Fruit fly (Drosophila melanogaster): ENCODE measurements around the gene Hmx.

Hmx gene

dm6 chr3R:17615746-17616145, 57.0 kb downstream of the Hmx start (continued):
- TF ChIP-seq zfh1 (GFP tag; IDR thresholded peaks at IDR 0.05) (no peak), CG11456 (GFP tag; IDR thresholded peaks at IDR 0.05) (0 out of 3 replicates have a peak, but pooled peaks have one; percentile 9), CG7987 (GFP tag; optimal IDR thresholded peaks at IDR 0.05) (no peak), tap (tag; optimal IDR thresholded peaks at IDR 0.05) (no peak)

DNA sequence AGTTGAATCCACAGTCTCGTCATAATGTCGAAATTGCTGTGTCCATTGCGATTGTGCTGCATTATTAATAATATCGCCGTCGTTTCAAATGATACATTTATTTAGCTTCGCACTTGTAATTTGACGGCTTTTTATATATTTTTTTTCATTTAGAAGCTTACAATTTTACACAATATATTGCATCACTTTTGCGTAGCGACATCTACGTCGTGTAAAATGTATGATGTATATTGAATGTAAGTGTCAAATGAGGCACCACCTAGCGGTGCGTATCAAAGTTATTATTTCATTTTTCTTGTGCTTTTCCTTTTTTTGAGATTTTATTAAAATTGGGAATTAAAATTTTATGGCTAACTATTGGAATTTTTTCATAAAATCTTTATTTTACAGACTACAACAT, 57.8 kb downstream of the Hmx start:
- TF ChIP-seq crol (GFP tag; IDR thresholded peaks at IDR 0.05) (no peak), CG16863 (GFP tag; optimal IDR thresholded peaks at IDR 0.05) (no peak), CG8944 (GFP tag; optimal IDR thresholded peaks at IDR 0.05) (no peak), gt (GFP tag; IDR thresholded peaks at IDR 0.05) (no peak), CG42726 (GFP tag; IDR thresholded peaks at IDR 0.05; ENCODE audit: partially characterized antibody) (peak; percentile 79; the same call in 1 of the 2 replicates), B-H1 (GFP tag; IDR thresholded peaks at IDR 0.05) (no peak), pfk (GFP tag; optimal IDR thresholded peaks at IDR 0.05) (no peak), CG6765 (GFP tag; optimal IDR thresholded peaks at IDR 0.05) (no peak), Opbp (GFP tag; IDR thresholded peaks at IDR 0.05; ENCODE audit: partially characterized antibody) (peak; percentile 54; the same call in 1 of the 3 replicates), CG7928 (GFP tag; optimal IDR thresholded peaks at IDR 0.05) (no peak), CG2678 (tag; optimal IDR thresholded peaks at IDR 0.05) (no peak), sqz (GFP tag; optimal IDR thresholded peaks at IDR 0.05) (peak; percentile 28), pnt (GFP tag; optimal IDR thresholded peaks at IDR 0.05) (peak; percentile 14), amos (GFP tag; IDR thresholded peaks at IDR 0.05; ENCODE audit: partially characterized antibody) (peak; percentile 72), CG4360 (GFP tag; IDR thresholded peaks at IDR 0.05) (no peak), sens (GFP tag) (peak; percentile 20), Hr78 (GFP tag; optimal IDR thresholded peaks at IDR 0.05) (no peak), CG32532 (GFP tag; IDR thresholded peaks at IDR 0.05) (0 out of 2 replicates have a peak, but pooled peaks have one; percentile 7), ara (GFP tag; IDR thresholded peaks at IDR 0.05) (no peak), CG8478 (optimal IDR thresholded peaks at IDR 0.05) (peak; percentile 38), Med (GFP tag) (peak; percentile 54), slbo (GFP tag; IDR thresholded peaks at IDR 0.05) (0 out of 2 replicates have a peak, but pooled peaks have one; percentile 34), Fer2 (tag; optimal IDR thresholded peaks at IDR 0.05) (no peak), stc (GFP tag; IDR thresholded peaks at IDR 0.05) (no peak), D (optimal IDR thresholded peaks at IDR 0.05) (no peak), D (GFP tag; optimal IDR thresholded peaks at IDR 0.05) (no peak), unc-4 (GFP tag; IDR thresholded peaks at IDR 0.05; ENCODE audit: partially characterized antibody) (no peak), CG15073 (GFP tag; optimal IDR thresholded peaks at IDR 0.05) (no peak), tx (GFP tag; optimal IDR thresholded peaks at IDR 0.05) (no peak), CG2199 (GFP tag; IDR thresholded peaks at IDR 0.05) (peak; percentile 93), CG16813 (GFP tag; IDR thresholded peaks at IDR 0.05; ENCODE audit: partially characterized antibody) (peak; percentile 62), CG17328 (GFP tag; IDR thresholded peaks at IDR 0.05) (no peak), gsb-n (tag; optimal IDR thresholded peaks at IDR 0.05) (peak; percentile 6), CG8281 (tag; optimal IDR thresholded peaks at IDR 0.05) (no peak), CG10462 (GFP tag; optimal IDR thresholded peaks at IDR 0.05) (no peak), prd (optimal IDR thresholded peaks at IDR 0.05) (peak in 1 of 2 experiments; percentile 11), prd (GFP tag; IDR thresholded peaks at IDR 0.05) (no peak), Pdp1 (GFP tag; optimal IDR thresholded peaks at IDR 0.05) (peak in 1 of 2 experiments; percentile 74), CG6272 (GFP tag; IDR thresholded peaks at IDR 0.05) (0 out of 2 replicates have a peak, but pooled peaks have one; percentile 45), CG6791 (GFP tag; IDR thresholded peaks at IDR 0.05; ENCODE audit: partially characterized antibody) (peak; percentile 51; the same call in 1 of the 3 replicates), Abd-B (GFP tag; optimal IDR thresholded peaks at IDR 0.05) (peak; percentile 37), Dbx (GFP tag; IDR thresholded peaks at IDR 0.05) (no peak), Bgb (GFP tag; IDR thresholded peaks at IDR 0.05; ENCODE audit: partially characterized antibody) (peak; percentile 73), CG4404 (GFP tag; IDR thresholded peaks at IDR 0.05) (no peak), CTCF (GFP tag; optimal IDR thresholded peaks at IDR 0.05) (peak; percentile 90), Ets65A (GFP tag) (peak; percentile 91), NK7.1 (GFP tag; optimal IDR thresholded peaks at IDR 0.05) (no peak)
